Fruit fly (Drosophila melanogaster) whole organism, embryonic: Measurements from ENCODE around the gene CG13285.

Source experiments
- Asciz ChIP-seq: fragments of 200-800 bp; sonication (Bioruptor generic); optimal IDR thresholded peaks from 2 replicates; lab custom pipeline; 2017; ENCODE audit warnings: missing biosample characterization, mild to moderate bottlenecking, missing genetic modification characterization, missing genetic modification reagents
- B-H1 ChIP-seq: fragments of 200-800 bp; sonication (Bioruptor generic); IDR thresholded peaks from 3 replicates; pipeline ENCODE4 v1.3.6; 2022; ENCODE audit warnings: missing biosample characterization, missing genetic modification characterization
- CG10543 ChIP-seq: fragments of 200-800 bp; sonication (Bioruptor generic); optimal IDR thresholded peaks from 3 replicates; lab custom pipeline; 2017; ENCODE audit warnings: missing biosample characterization, mild to moderate bottlenecking, missing genetic modification characterization, moderate library complexity
- CG12236 ChIP-seq: fragments of 200-800 bp; sonication (Bioruptor generic); optimal IDR thresholded peaks from 2 replicates; lab custom pipeline; 2016; ENCODE audit warnings: missing biosample characterization, missing genetic modification characterization
- CG13287 ChIP-seq: fragments of 200-800 bp; sonication (Bioruptor generic); IDR thresholded peaks from 2 replicates; pipeline ENCODE4 v1.3.6; 2022; ENCODE audit warnings: missing biosample characterization, missing genetic modification characterization; ENCODE audit not compliant: partially characterized antibody
- CG13624 ChIP-seq: fragments of 200-800 bp; sonication (Bioruptor generic); optimal IDR thresholded peaks from 2 replicates; lab custom pipeline; 2016; ENCODE audit warnings: missing biosample characterization, missing genetic modification characterization
- CG14441 ChIP-seq: fragments of 200-800 bp; sonication (Bioruptor generic); IDR thresholded peaks from 2 replicates; pipeline ENCODE4 v1.3.6; 2022; ENCODE audit warnings: missing biosample characterization, missing genetic modification characterization
- CG15269 ChIP-seq: fragments of 200-800 bp; sonication (Bioruptor generic); optimal IDR thresholded peaks from 2 replicates; lab custom pipeline; 2018; ENCODE audit warnings: missing biosample characterization, mild to moderate bottlenecking, missing genetic modification characterization, moderate library complexity
- CG16863 ChIP-seq: fragments of 200-800 bp; sonication (Bioruptor generic); optimal IDR thresholded peaks from 3 replicates; lab custom pipeline; 2016; ENCODE audit warnings: missing biosample characterization, missing genetic modification characterization
- CG18764 ChIP-seq: fragments of 200-800 bp; sonication (Bioruptor generic); optimal IDR thresholded peaks from 3 replicates; lab custom pipeline; 2016; ENCODE audit warnings: missing biosample characterization, missing genetic modification characterization
- CG2889 ChIP-seq: fragments of 200-800 bp; sonication (Bioruptor generic); IDR thresholded peaks from 3 replicates; pipeline ENCODE4 v1.3.6; 2022; ENCODE audit warnings: missing biosample characterization, missing genetic modification characterization
- CG30431 ChIP-seq: fragments of 200-800 bp; sonication (Bioruptor generic); optimal IDR thresholded peaks from 2 replicates; lab custom pipeline; 2017; ENCODE audit warnings: missing biosample characterization, missing genetic modification characterization
- CG3281 ChIP-seq: fragments of 200-800 bp; sonication (Bioruptor generic); optimal IDR thresholded peaks from 3 replicates; lab custom pipeline; 2017; ENCODE audit warnings: missing biosample characterization, mild to moderate bottlenecking, missing genetic modification characterization
- CG34224 ChIP-seq: fragments of 200-800 bp; sonication (Bioruptor generic); IDR thresholded peaks from 3 replicates; pipeline ENCODE4 v1.3.6; 2022; ENCODE audit warnings: missing biosample characterization, missing genetic modification characterization; ENCODE audit not compliant: partially characterized antibody
- CG4282 ChIP-seq: fragments of 200-800 bp; sonication (Bioruptor generic); optimal IDR thresholded peaks from 2 replicates; lab custom pipeline; 2016; ENCODE audit warnings: missing biosample characterization, missing genetic modification characterization
- CG4617 ChIP-seq: fragments of 200-800 bp; sonication (Bioruptor generic); optimal IDR thresholded peaks from 3 replicates; lab custom pipeline; 2016; ENCODE audit warnings: missing biosample characterization, missing genetic modification characterization, borderline replicate concordance
- CG8944 ChIP-seq: fragments of 200-800 bp; sonication (Bioruptor generic); optimal IDR thresholded peaks from 3 replicates; lab custom pipeline; 2016; ENCODE audit warnings: missing biosample characterization, missing genetic modification characterization
- Dll ChIP-seq: fragments of 200-800 bp; sonication (Bioruptor generic); IDR thresholded peaks from 4 replicates; pipeline ENCODE4 v1.3.6; 2022; ENCODE audit warnings: missing biosample characterization, missing genetic modification characterization; ENCODE audit not compliant: partially characterized antibody
- E2f2 ChIP-seq: fragments of 200-800 bp; sonication (Bioruptor generic); IDR thresholded peaks from 2 replicates; pipeline ENCODE4 v1.3.6; 2022; ENCODE audit warnings: missing biosample characterization, missing genetic modification characterization
- HLH3B ChIP-seq: fragments of 200-800 bp; sonication (Bioruptor generic); IDR thresholded peaks from 2 replicates; pipeline ENCODE4 v1.3.6; 2022; ENCODE audit warnings: missing biosample characterization, missing genetic modification characterization
- Hmr ChIP-seq: fragments of 200-800 bp; sonication (Bioruptor generic); optimal IDR thresholded peaks from 3 replicates; lab custom pipeline; 2017; ENCODE audit warnings: mild to moderate bottlenecking, missing biosample characterization, missing genetic modification reagents, missing genetic modification characterization
- Hr78 ChIP-seq, 2 experiments: fragments of 200-800 bp in 1 of 2; fragments of >200 bp in 1 of 2; sonication (Bioruptor generic) in 1 of 2; optimal IDR thresholded peaks; 2 replicates each; lab custom pipeline; 2017 to 2019; ENCODE audit warnings: missing biosample characterization in 2 of 2, missing genetic modification characterization in 2 of 2, mild to moderate bottlenecking in 1 of 2, moderate library complexity in 1 of 2
- Max ChIP-seq: fragments of 200-800 bp; sonication (Bioruptor generic); optimal IDR thresholded peaks from 2 replicates; lab custom pipeline; 2016; ENCODE audit warnings: missing biosample characterization, mild to moderate bottlenecking, missing genetic modification characterization
- Myb ChIP-seq: fragments of 200-800 bp; sonication (Bioruptor generic); optimal IDR thresholded peaks from 2 replicates; lab custom pipeline; 2016; ENCODE audit warnings: missing biosample characterization, missing genetic modification characterization
- Oaz ChIP-seq: fragments of 200-800 bp; sonication (Bioruptor generic); IDR thresholded peaks from 2 replicates; pipeline ENCODE4 v1.3.6; 2022; ENCODE audit warnings: missing biosample characterization, missing genetic modification characterization
- chinmo ChIP-seq: fragments of 200-800 bp; sonication (Bioruptor generic); IDR thresholded peaks from 4 replicates; pipeline ENCODE4 v1.3.6; 2022; ENCODE audit warnings: missing biosample characterization, missing genetic modification characterization; ENCODE audit not compliant: partially characterized antibody
- chm ChIP-seq: fragments of 200-800 bp; sonication (Bioruptor generic); IDR thresholded peaks from 2 replicates; pipeline ENCODE4 v1.3.6; 2022; ENCODE audit warnings: missing biosample characterization, missing genetic modification characterization
- corto ChIP-seq: fragments of 200-800 bp; sonication (Bioruptor generic); optimal IDR thresholded peaks from 2 replicates; lab custom pipeline; 2016; ENCODE audit warnings: missing biosample characterization, mild to moderate bottlenecking, missing genetic modification characterization, moderate library complexity
- fd64A ChIP-seq: fragments of 200-800 bp; sonication (Bioruptor generic); optimal IDR thresholded peaks from 3 replicates; lab custom pipeline; 2018; ENCODE audit warnings: missing biosample characterization, mild to moderate bottlenecking, missing genetic modification characterization
- gfzf ChIP-seq: fragments of 200-800 bp; sonication (Bioruptor generic); optimal IDR thresholded peaks from 2 replicates; lab custom pipeline; 2016; ENCODE audit warnings: missing biosample characterization, mild to moderate bottlenecking, missing genetic modification characterization, moderate library complexity
- grn ChIP-seq: fragments of 200-800 bp; sonication (Bioruptor generic); optimal IDR thresholded peaks from 3 replicates; lab custom pipeline; 2017; ENCODE audit warnings: missing biosample characterization, missing genetic modification characterization
- h ChIP-seq: fragments of >200 bp; optimal IDR thresholded peaks from 2 replicates; lab custom pipeline; 2017
- hth ChIP-seq: fragments of >200 bp; optimal IDR thresholded peaks from 2 replicates; lab custom pipeline; 2017; ENCODE audit warnings: inconsistent platforms
- jumu ChIP-seq: fragments of 200-800 bp; sonication (Bioruptor generic); optimal IDR thresholded peaks from 3 replicates; lab custom pipeline; 2016; ENCODE audit warnings: missing biosample characterization, missing genetic modification characterization
- lilli ChIP-seq: fragments of 200-800 bp; sonication (Bioruptor generic); optimal IDR thresholded peaks from 3 replicates; lab custom pipeline; 2016; ENCODE audit warnings: missing biosample characterization, missing genetic modification characterization
- p53 ChIP-seq: fragments of 200-800 bp; sonication (Bioruptor generic); optimal IDR thresholded peaks from 2 replicates; lab custom pipeline; 2016; ENCODE audit warnings: missing biosample characterization, missing genetic modification characterization
- phol ChIP-seq: fragments of 200-800 bp; sonication (Bioruptor generic); optimal IDR thresholded peaks from 3 replicates; lab custom pipeline; 2018; ENCODE audit warnings: missing biosample characterization, mild to moderate bottlenecking, missing genetic modification characterization, moderate library complexity
- pita ChIP-seq: fragments of 200-800 bp; sonication (Bioruptor generic); optimal IDR thresholded peaks from 2 replicates; lab custom pipeline; 2017; ENCODE audit warnings: missing biosample characterization, mild to moderate bottlenecking, missing genetic modification characterization
- pzg ChIP-seq: fragments of 200-800 bp; sonication (Bioruptor generic); optimal IDR thresholded peaks from 3 replicates; lab custom pipeline; 2018; ENCODE audit warnings: missing biosample characterization, mild to moderate bottlenecking, missing genetic modification characterization, moderate library complexity
- sc ChIP-seq, 3 experiments: fragments of >200 bp in 2 of 3; fragments of 200-800 bp in 1 of 3; sonication (Bioruptor generic) in 1 of 3; optimal IDR thresholded peaks; 2 replicates in 2 of 3; 3 replicates in 1 of 3; lab custom pipeline; 2017; ENCODE audit warnings: mild to moderate bottlenecking in 1 of 3, missing biosample characterization in 1 of 3, missing genetic modification characterization in 1 of 3, missing genetic modification reagents in 1 of 3
- sd ChIP-seq: fragments of 200-800 bp; sonication (Bioruptor generic); optimal IDR thresholded peaks from 3 replicates; lab custom pipeline; 2018; ENCODE audit warnings: missing biosample characterization, mild to moderate bottlenecking, missing genetic modification characterization, moderate library complexity
- sens ChIP-seq: fragments of 200-800 bp; sonication (Bioruptor generic); peaks from one replicate; lab custom pipeline; 2016; ENCODE audit warnings: missing biosample characterization, missing genetic modification characterization
- sisA ChIP-seq: fragments of 200-800 bp; sonication (Bioruptor generic); IDR thresholded peaks from 2 replicates; pipeline ENCODE4 v1.3.6; 2022; ENCODE audit warnings: missing biosample characterization, missing genetic modification characterization
- stc ChIP-seq: fragments of 200-800 bp; sonication (Bioruptor generic); IDR thresholded peaks from 2 replicates; pipeline ENCODE4 v1.3.6; 2022; ENCODE audit warnings: missing biosample characterization, missing genetic modification characterization
- unc-4 ChIP-seq: fragments of 200-800 bp; sonication (Bioruptor generic); IDR thresholded peaks from 2 replicates; pipeline ENCODE4 v1.3.6; 2022; ENCODE audit warnings: missing biosample characterization, missing genetic modification characterization; ENCODE audit not compliant: partially characterized antibody

Gene CG13285

dm6 chr3L:5563309-5564182 is 28.0 kb upstream of the CG13285 start, which contains the start of the genes ScsbetaG and Sras (continued):
- peak; percentile 75 for TF ChIP-seq E2f2 (GFP tag; lab: Robert Waterston, UW)
- peak; percentile 98 for TF ChIP-seq grn (GFP tag; lab: Kevin White, UChicago)
- no peak for TF ChIP-seq CG18764 (GFP tag; lab: Kevin White, UChicago)
- no peak for TF ChIP-seq sc (optimal IDR thresholded peaks at IDR 0.05; lab: Kevin White, UChicago)
- TF ChIP-seq sc (GFP tag; optimal IDR thresholded peaks at IDR 0.05; lab: Kevin White, UChicago), result no peak
- peak; percentile 63; the same call in 2 of the 3 replicates for TF ChIP-seq CG34224 (GFP tag; lab: Robert Waterston, UW)
- TF ChIP-seq B-H1 (GFP tag; lab: Robert Waterston, UW), result no peak
- peak; percentile 55 for TF ChIP-seq CG4617 (GFP tag; lab: Kevin White, UChicago)
- TF ChIP-seq Oaz (GFP tag; lab: Robert Waterston, UW), result no peak
- peak; percentile 87 for TF ChIP-seq gfzf (GFP tag; lab: Kevin White, UChicago)
- no peak for TF ChIP-seq CG15269
- TF ChIP-seq Myb (GFP tag; lab: Kevin White, UChicago), result peak; percentile 78
- TF ChIP-seq chinmo, result peak; percentile 49; the same call in 1 of the 4 replicates
- no peak for TF ChIP-seq lilli (GFP tag; lab: Kevin White, UChicago)
- TF ChIP-seq phol (tag; lab: Kevin White, UChicago), result peak; percentile 82
- TF ChIP-seq unc-4 (GFP tag; lab: Robert Waterston, UW), result peak; percentile 51

- no peak for TF ChIP-seq h (lab: Kevin White, UChicago)
- TF ChIP-seq CG12236 (GFP tag; lab: Kevin White, UChicago), result no peak
- no peak for TF ChIP-seq chinmo
- no peak for TF ChIP-seq Hr78 (GFP tag; optimal IDR thresholded peaks at IDR 0.05; lab: Kevin White, UChicago)
- TF ChIP-seq CG16863 (GFP tag; lab: Kevin White, UChicago), result no peak
- no peak for TF ChIP-seq CG30431
- TF ChIP-seq chm (GFP tag; lab: Robert Waterston, UW), result 0 out of 2 replicates have a peak, but pooled peaks have one; percentile 8
- no peak for TF ChIP-seq sisA
These were observed 27.0 kb upstream of the CG13285 start for dm6 chr3L:5562584-5562983.

dm6 chr3L:5561341-5561740 is 25.8 kb upstream of the CG13285 start, which contains the start of gene sinu:
sinu (minus strand) TSS chr3L:5561598.
- TF ChIP-seq CG4282 (GFP tag; lab: Kevin White, UChicago) (no peak), chm (GFP tag; lab: Robert Waterston, UW) (no peak), Hmr (GFP tag; lab: Kevin White, UChicago) (no peak), pzg (peak; percentile 40), CG13287 (0 out of 2 replicates have a peak, but pooled peaks have one; percentile 22), CG4617 (GFP tag; lab: Kevin White, UChicago) (peak; percentile 71), p53 (GFP tag; lab: Kevin White, UChicago) (no peak), hth (no peak), sens (GFP tag; lab: Kevin White, UChicago) (no peak), CG10543 (GFP tag; lab: Kevin White, UChicago) (no peak), CG8944 (no peak), Asciz (GFP tag; lab: Kevin White, UChicago) (no peak), CG13624 (no peak), gfzf (GFP tag; lab: Kevin White, UChicago) (peak; percentile 67), CG2889 (no peak), CG3281 (GFP tag; lab: Kevin White, UChicago) (no peak), jumu (GFP tag; lab: Kevin White, UChicago) (no peak), HLH3B (GFP tag; lab: Robert Waterston, UW) (no peak), corto (GFP tag; lab: Kevin White, UChicago) (no peak), fd64A (GFP tag; lab: Kevin White, UChicago) (no peak), sd (tag; lab: Kevin White, UChicago) (peak; percentile 50), CG30431 (no peak), pita (GFP tag; lab: Kevin White, UChicago) (no peak), Dll (GFP tag; lab: Robert Waterston, UW) (0 out of 4 replicates have a peak, but pooled peaks have one; percentile 28), stc (no peak), CG14441 (no peak), Max (GFP tag; lab: Kevin White, UChicago) (no peak)
